Worm (Caenorhabditis elegans) whole organism, midembryonic: ENCODE measurements around the gene C44H9.6.

Source experiments
- T22C8.4 ChIP-seq: fragments of 200-800 bp; sonication (Bioruptor generic); IDR thresholded peaks from 2 replicates; pipeline ENCODE4 v1.3.6; 2022; ENCODE audit warnings: missing genetic modification characterization, missing compliant biosample characterization
- cog-1 ChIP-seq: sonication (generic microtip); optimal IDR thresholded peaks from 2 replicates; lab custom pipeline; 2016; ENCODE audit warnings: missing genetic modification characterization, missing compliant biosample characterization
- med-1 ChIP-seq: sonication (generic microtip); optimal IDR thresholded peaks from 2 replicates; lab custom pipeline; 2017; ENCODE audit warnings: missing genetic modification characterization, mild to moderate bottlenecking, missing compliant biosample characterization, antibody characterized with exemption, missing genetic modification reagents; ENCODE audit not compliant: insufficient read depth
- ref-1 ChIP-seq: fragments of 200-800 bp; sonication (Bioruptor generic); conservative IDR thresholded peaks from 2 replicates; pipeline ENCODE4 v1.3.6; 2022; ENCODE audit warnings: missing genetic modification reagents, missing genetic modification characterization, missing compliant biosample characterization

DNA sequence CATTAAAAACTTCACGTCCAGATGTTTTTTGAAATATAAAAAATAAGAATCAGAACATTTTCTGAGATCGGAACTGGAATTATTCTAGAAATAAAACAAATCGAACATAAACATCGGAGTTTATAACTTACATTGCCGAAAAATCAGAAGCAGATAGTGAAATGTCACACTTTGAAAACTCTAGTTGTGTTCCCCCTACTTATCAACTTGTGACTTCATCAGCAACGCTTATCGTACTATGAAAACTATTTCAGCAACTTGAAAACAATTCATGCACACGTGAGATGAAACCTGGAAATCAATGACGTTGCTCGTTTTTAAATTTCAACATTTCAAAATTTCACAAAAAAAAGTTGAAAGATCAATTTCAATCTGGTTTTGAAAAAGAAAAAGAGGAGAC is 31.6 kb upstream of the C44H9.6 start:
- no peak for TF ChIP-seq T22C8.4 (GFP tag; lab: Robert Waterston, UW)
- TF ChIP-seq ref-1 (GFP tag; lab: Robert Waterston, UW) = no peak
- TF ChIP-seq med-1 (GFP tag; lab: Kevin White, UChicago) = no peak
- TF ChIP-seq cog-1 (tag; lab: Kevin White, UChicago) = no peak
